Fruit fly (Drosophila melanogaster) whole organism, embryonic: Measurements from ENCODE around the gene gpp.

Experiments used
- Abd-B ChIP-seq: fragments of 200-800 bp; sonication (Bioruptor generic); optimal IDR thresholded peaks from 2 replicates; lab custom pipeline; 2018; ENCODE audit warnings: missing biosample characterization, mild to moderate bottlenecking, missing genetic modification characterization, moderate library complexity
- CG1024 ChIP-seq: fragments of 200-800 bp; sonication (Bioruptor generic); IDR thresholded peaks from 2 replicates; pipeline ENCODE4 v1.3.6; 2022; ENCODE audit warnings: missing biosample characterization, missing genetic modification characterization
- CG10267 ChIP-seq: fragments of 200-800 bp; sonication (Bioruptor generic); optimal IDR thresholded peaks from 2 replicates; lab custom pipeline; 2018; ENCODE audit warnings: missing biosample characterization, mild to moderate bottlenecking, missing genetic modification characterization, moderate library complexity
- CG12659 ChIP-seq: fragments of 200-800 bp; sonication (Bioruptor generic); optimal IDR thresholded peaks from 3 replicates; lab custom pipeline; 2017; ENCODE audit warnings: mild to moderate bottlenecking, missing biosample characterization, missing genetic modification reagents, missing genetic modification characterization
- CG15269 ChIP-seq: fragments of 200-800 bp; sonication (Bioruptor generic); optimal IDR thresholded peaks from 2 replicates; lab custom pipeline; 2018; ENCODE audit warnings: missing biosample characterization, mild to moderate bottlenecking, missing genetic modification characterization, moderate library complexity
- CG18599 ChIP-seq: fragments of 200-800 bp; sonication (Bioruptor generic); optimal IDR thresholded peaks from 3 replicates; lab custom pipeline; 2017; ENCODE audit warnings: missing biosample characterization, missing genetic modification characterization, mild to moderate bottlenecking, moderate library complexity, missing genetic modification reagents
- CG18764 ChIP-seq: fragments of 200-800 bp; sonication (Bioruptor generic); optimal IDR thresholded peaks from 3 replicates; lab custom pipeline; 2016; ENCODE audit warnings: missing biosample characterization, missing genetic modification characterization
- CG30020 ChIP-seq: fragments of 200-800 bp; optimal IDR thresholded peaks from 2 replicates; lab custom pipeline; 2019; ENCODE audit warnings: missing biosample characterization, mild to moderate bottlenecking, missing genetic modification characterization, moderate library complexity
- CG31224 ChIP-seq: fragments of 200-800 bp; sonication (Bioruptor generic); IDR thresholded peaks from 2 replicates; pipeline ENCODE4 v1.3.6; 2022; ENCODE audit warnings: missing biosample characterization, missing genetic modification characterization
- CG3407 ChIP-seq: fragments of 200-800 bp; sonication (Bioruptor generic); optimal IDR thresholded peaks from 2 replicates; lab custom pipeline; 2018; ENCODE audit warnings: missing biosample characterization, mild to moderate bottlenecking, missing genetic modification characterization
- CG4424 ChIP-seq: fragments of 200-800 bp; sonication (Bioruptor generic); optimal IDR thresholded peaks from 3 replicates; lab custom pipeline; 2016; ENCODE audit warnings: missing biosample characterization, missing genetic modification characterization
- CG7745 ChIP-seq: fragments of 200-800 bp; sonication (Bioruptor generic); optimal IDR thresholded peaks from 2 replicates; lab custom pipeline; 2018; ENCODE audit warnings: missing biosample characterization, mild to moderate bottlenecking, missing genetic modification characterization, moderate library complexity
- CG8359 ChIP-seq: fragments of 200-800 bp; sonication (Bioruptor generic); optimal IDR thresholded peaks from 2 replicates; lab custom pipeline; 2017; ENCODE audit warnings: missing biosample characterization, mild to moderate bottlenecking, missing genetic modification characterization, borderline replicate concordance
- CG9609 ChIP-seq: fragments of 200-800 bp; sonication (Bioruptor generic); optimal IDR thresholded peaks from 3 replicates; lab custom pipeline; 2016; ENCODE audit warnings: missing biosample characterization, missing genetic modification characterization
- CG9876 ChIP-seq: fragments of 200-800 bp; sonication (Bioruptor generic); optimal IDR thresholded peaks from 2 replicates; lab custom pipeline; 2016; ENCODE audit warnings: missing biosample characterization, missing genetic modification characterization
- Dll ChIP-seq: fragments of 200-800 bp; sonication (Bioruptor generic); IDR thresholded peaks from 4 replicates; pipeline ENCODE4 v1.3.6; 2022; ENCODE audit warnings: missing biosample characterization, missing genetic modification characterization; ENCODE audit not compliant: partially characterized antibody
- Dp ChIP-seq: fragments of 200-800 bp; sonication (Bioruptor generic); optimal IDR thresholded peaks from 2 replicates; lab custom pipeline; 2018; ENCODE audit warnings: missing biosample characterization, mild to moderate bottlenecking, missing genetic modification characterization, moderate library complexity
- Ets97D ChIP-seq: fragments of 200-800 bp; sonication (Bioruptor generic); optimal IDR thresholded peaks from 3 replicates; lab custom pipeline; 2016; ENCODE audit warnings: missing biosample characterization, missing genetic modification characterization
- Fer1 ChIP-seq: fragments of 200-800 bp; sonication (Bioruptor generic); optimal IDR thresholded peaks from 2 replicates; lab custom pipeline; 2017; ENCODE audit warnings: missing biosample characterization, mild to moderate bottlenecking, missing genetic modification characterization
- HLHmδ ChIP-seq: fragments of 200-800 bp; sonication (Bioruptor generic); optimal IDR thresholded peaks from 2 replicates; lab custom pipeline; 2018; ENCODE audit warnings: missing biosample characterization, mild to moderate bottlenecking, missing genetic modification characterization, moderate library complexity
- HmgZ ChIP-seq: fragments of 200-800 bp; sonication (Bioruptor generic); optimal IDR thresholded peaks from 2 replicates; lab custom pipeline; 2018; ENCODE audit warnings: missing biosample characterization, mild to moderate bottlenecking, missing genetic modification characterization
- Lhr ChIP-seq: fragments of 200-800 bp; sonication (Bioruptor generic); optimal IDR thresholded peaks from 3 replicates; lab custom pipeline; 2017; ENCODE audit warnings: mild to moderate bottlenecking, missing biosample characterization, missing genetic modification reagents, missing genetic modification characterization
- Myb ChIP-seq: fragments of 200-800 bp; sonication (Bioruptor generic); optimal IDR thresholded peaks from 2 replicates; lab custom pipeline; 2016; ENCODE audit warnings: missing biosample characterization, missing genetic modification characterization
- NC2β ChIP-seq: fragments of 200-800 bp; sonication (Bioruptor generic); optimal IDR thresholded peaks from 2 replicates; lab custom pipeline; 2016; ENCODE audit warnings: missing biosample characterization, missing genetic modification characterization
- PHDP ChIP-seq: fragments of 200-800 bp; sonication (Bioruptor generic); optimal IDR thresholded peaks from 3 replicates; lab custom pipeline; 2018; ENCODE audit warnings: missing biosample characterization, mild to moderate bottlenecking, missing genetic modification characterization, moderate library complexity
- Sin3A ChIP-seq: fragments of >200 bp; optimal IDR thresholded peaks from 2 replicates; lab custom pipeline; 2018
- Taf1 ChIP-seq: fragments of 200-800 bp; sonication (Bioruptor generic); IDR thresholded peaks from 2 replicates; pipeline ENCODE4 v1.3.6; 2022; ENCODE audit warnings: missing biosample characterization, missing genetic modification characterization
- ash1 ChIP-seq: fragments of 200-800 bp; sonication (Bioruptor generic); optimal IDR thresholded peaks from 2 replicates; lab custom pipeline; 2018; ENCODE audit warnings: missing biosample characterization, mild to moderate bottlenecking, missing genetic modification characterization
- chif ChIP-seq, 2 experiments: fragments of 200-800 bp; sonication (Bioruptor generic); optimal IDR thresholded peaks; 3 replicates each; lab custom pipeline; 2016; ENCODE audit warnings: missing biosample characterization in 2 of 2, missing genetic modification characterization in 2 of 2
- dati ChIP-seq: fragments of 200-800 bp; sonication (Bioruptor generic); IDR thresholded peaks from 2 replicates; pipeline ENCODE4 v1.3.6; 2022; ENCODE audit warnings: missing biosample characterization, missing genetic modification characterization
- dpn ChIP-seq, 2 experiments: fragments of 200-800 bp; sonication (Bioruptor generic); optimal IDR thresholded peaks; 3 replicates each; lab custom pipeline; 2016; ENCODE audit warnings: missing biosample characterization in 2 of 2, missing genetic modification characterization in 2 of 2
- ems ChIP-seq: fragments of 200-800 bp; sonication (Bioruptor generic); optimal IDR thresholded peaks from 3 replicates; lab custom pipeline; 2016; ENCODE audit warnings: missing biosample characterization, missing genetic modification characterization
- kah ChIP-seq: fragments of 200-800 bp; sonication (Bioruptor generic); optimal IDR thresholded peaks from 2 replicates; lab custom pipeline; 2018; ENCODE audit warnings: missing biosample characterization, mild to moderate bottlenecking, missing genetic modification characterization
- kni ChIP-seq: fragments of 200-800 bp; sonication (Bioruptor generic); optimal IDR thresholded peaks from 3 replicates; lab custom pipeline; 2017; ENCODE audit warnings: mild to moderate bottlenecking, missing biosample characterization, missing genetic modification reagents, missing genetic modification characterization
- lola ChIP-seq, 3 experiments: fragments of >200 bp in 2 of 3; fragments of 200-800 bp in 1 of 3; sonication (Bioruptor generic) in 1 of 3; optimal IDR thresholded peaks; 2 replicates each; lab custom pipeline; 2017 to 2019; ENCODE audit warnings: missing biosample characterization in 3 of 3, missing genetic modification characterization in 3 of 3, mild to moderate bottlenecking in 1 of 3, moderate library complexity in 1 of 3
- nau ChIP-seq: fragments of 200-800 bp; sonication (Bioruptor generic); optimal IDR thresholded peaks from 3 replicates; lab custom pipeline; 2017; ENCODE audit warnings: missing biosample characterization, mild to moderate bottlenecking, missing genetic modification characterization, missing genetic modification reagents
- nerfin-1 ChIP-seq: fragments of 200-800 bp; sonication (Bioruptor generic); optimal IDR thresholded peaks from 3 replicates; lab custom pipeline; 2019; ENCODE audit warnings: missing biosample characterization, mild to moderate bottlenecking, missing genetic modification characterization, moderate library complexity
- nmo ChIP-seq: fragments of 200-800 bp; sonication (Bioruptor generic); optimal IDR thresholded peaks from 2 replicates; lab custom pipeline; 2018; ENCODE audit warnings: missing biosample characterization, mild to moderate bottlenecking, missing genetic modification characterization, moderate library complexity
- nom ChIP-seq: fragments of 200-800 bp; sonication (Bioruptor generic); optimal IDR thresholded peaks from 2 replicates; lab custom pipeline; 2017; ENCODE audit warnings: missing biosample characterization, missing genetic modification characterization, mild to moderate bottlenecking, moderate library complexity, missing genetic modification reagents
- onecut ChIP-seq: fragments of 200-800 bp; sonication (Bioruptor generic); IDR thresholded peaks from 2 replicates; pipeline ENCODE4 v1.3.6; 2022; ENCODE audit warnings: missing biosample characterization, missing genetic modification characterization
- p53 ChIP-seq: fragments of 200-800 bp; sonication (Bioruptor generic); optimal IDR thresholded peaks from 2 replicates; lab custom pipeline; 2016; ENCODE audit warnings: missing biosample characterization, missing genetic modification characterization
- pum ChIP-seq: fragments of 200-800 bp; sonication (Bioruptor generic); optimal IDR thresholded peaks from 2 replicates; lab custom pipeline; 2016; ENCODE audit warnings: missing biosample characterization, missing genetic modification characterization
- pzg ChIP-seq: fragments of 200-800 bp; sonication (Bioruptor generic); optimal IDR thresholded peaks from 3 replicates; lab custom pipeline; 2018; ENCODE audit warnings: missing biosample characterization, mild to moderate bottlenecking, missing genetic modification characterization, moderate library complexity
- scrt ChIP-seq: fragments of 200-800 bp; sonication (Bioruptor generic); optimal IDR thresholded peaks from 2 replicates; lab custom pipeline; 2018; ENCODE audit warnings: missing biosample characterization, mild to moderate bottlenecking, missing genetic modification characterization, moderate library complexity
- sug ChIP-seq: fragments of 200-800 bp; optimal IDR thresholded peaks from 2 replicates; lab custom pipeline; 2019; ENCODE audit warnings: missing biosample characterization, mild to moderate bottlenecking, missing genetic modification characterization, moderate library complexity
- trh ChIP-seq: fragments of 200-800 bp; sonication (Bioruptor generic); optimal IDR thresholded peaks from 2 replicates; lab custom pipeline; 2016; ENCODE audit warnings: missing biosample characterization, missing genetic modification characterization
- tup ChIP-seq: fragments of 200-800 bp; sonication (Bioruptor generic); optimal IDR thresholded peaks from 2 replicates; lab custom pipeline; 2016; ENCODE audit warnings: missing biosample characterization, mild to moderate bottlenecking, missing genetic modification characterization, moderate library complexity
- wdn ChIP-seq: fragments of 200-800 bp; sonication (Bioruptor generic); IDR thresholded peaks from 2 replicates; pipeline ENCODE4 v1.3.6; 2022; ENCODE audit warnings: missing biosample characterization, missing genetic modification characterization
- zen ChIP-seq: fragments of 200-800 bp; sonication (Bioruptor generic); optimal IDR thresholded peaks from 3 replicates; lab custom pipeline; 2018; ENCODE audit warnings: missing biosample characterization, mild to moderate bottlenecking, missing genetic modification characterization, moderate library complexity

The gpp gene

dm6 chr3R:6406566-6407098, at the start of gene gpp (continued):
- TF ChIP-seq chif (GFP tag; optimal IDR thresholded peaks at IDR 0.05; lab: Kevin White, UChicago): peak in 1 of 2 experiments; percentile 34
- no peak for TF ChIP-seq CG1024 (GFP tag; lab: Robert Waterston, UW)
- no peak for TF ChIP-seq kah
- TF ChIP-seq ems: no peak
- no peak for TF ChIP-seq Dll (GFP tag; lab: Robert Waterston, UW)
- peak; percentile 66 for TF ChIP-seq Ets97D (GFP tag; lab: Kevin White, UChicago)
- no peak for TF ChIP-seq CG4424 (GFP tag; lab: Kevin White, UChicago)
- TF ChIP-seq pum (GFP tag; lab: Kevin White, UChicago): no peak
- peak; percentile 20 for TF ChIP-seq ash1 (GFP tag; lab: Kevin White, UChicago)
- peak; percentile 33 for TF ChIP-seq Sin3A (lab: Kevin White, UChicago)
- TF ChIP-seq onecut (GFP tag; lab: Robert Waterston, UW): no peak
- TF ChIP-seq sug (tag; lab: Kevin White, UChicago): peak; percentile 24
- no peak for TF ChIP-seq CG9876 (GFP tag; lab: Kevin White, UChicago)
- peak; percentile 32 for TF ChIP-seq HmgZ
- TF ChIP-seq Taf1 (GFP tag; lab: Robert Waterston, UW): no peak
- TF ChIP-seq Dp: peak; percentile 27
- peak; percentile 5 for TF ChIP-seq CG7745
- no peak for TF ChIP-seq dati
- TF ChIP-seq nau (GFP tag; lab: Kevin White, UChicago): peak; percentile 21
- peak; percentile 55 for TF ChIP-seq CG12659 (GFP tag; lab: Kevin White, UChicago)
- peak; percentile 24 for TF ChIP-seq scrt (GFP tag; lab: Kevin White, UChicago)
- no peak for TF ChIP-seq CG18599 (GFP tag; lab: Kevin White, UChicago)
- no peak for TF ChIP-seq kni
- no peak for TF ChIP-seq CG9609
- TF ChIP-seq tup: no peak
- no peak for TF ChIP-seq CG31224 (GFP tag; lab: Robert Waterston, UW)
- TF ChIP-seq dpn (GFP tag; optimal IDR thresholded peaks at IDR 0.05; lab: Kevin White, UChicago): peak in 1 of 2 experiments; percentile 44
- TF ChIP-seq Lhr: peak; percentile 59
- TF ChIP-seq trh (GFP tag; lab: Kevin White, UChicago): no peak
- peak; percentile 28 for TF ChIP-seq CG3407
- peak; percentile 82 for TF ChIP-seq pzg
- TF ChIP-seq NC2β (GFP tag; lab: Kevin White, UChicago): no peak
- peak; percentile 40 for TF ChIP-seq Abd-B (GFP tag; lab: Kevin White, UChicago)
- TF ChIP-seq CG30020 (tag; lab: Kevin White, UChicago): peak; percentile 0
- TF ChIP-seq HLHmδ (GFP tag; lab: Kevin White, UChicago): peak; percentile 63
- TF ChIP-seq CG8359 (GFP tag; lab: Kevin White, UChicago): no peak
- peak; percentile 25 for TF ChIP-seq PHDP (tag; lab: Kevin White, UChicago)
- TF ChIP-seq CG10267: peak; percentile 21
- TF ChIP-seq CG15269: no peak
- no peak for TF ChIP-seq CG18764 (GFP tag; lab: Kevin White, UChicago)
- peak; percentile 26 for TF ChIP-seq nerfin-1
- TF ChIP-seq nom (GFP tag; lab: Kevin White, UChicago): peak; percentile 58
- TF ChIP-seq Myb (GFP tag; lab: Kevin White, UChicago): peak; percentile 50
- TF ChIP-seq nmo (GFP tag; lab: Kevin White, UChicago): peak; percentile 31
- TF ChIP-seq p53 (GFP tag; lab: Kevin White, UChicago): no peak
- TF ChIP-seq wdn: no peak
- TF ChIP-seq Fer1 (GFP tag; lab: Kevin White, UChicago): peak; percentile 24
- peak; percentile 26 for TF ChIP-seq zen
- no peak for TF ChIP-seq lola (GFP tag; optimal IDR thresholded peaks at IDR 0.05; lab: Kevin White, UChicago)
